Worm (Caenorhabditis elegans) whole organism, late embryonic: ENCODE data around the gene T19D12.1.

Experiments
- ceh-14 ChIP-seq: sonication (generic microtip); optimal IDR thresholded peaks from 2 replicates; lab custom pipeline; 2016; ENCODE audit warnings: missing genotype, missing genetic modification characterization, missing compliant biosample characterization
- ceh-30 ChIP-seq: fragments of 150-350 bp; optimal IDR thresholded peaks from 2 replicates; lab custom pipeline; 2014; ENCODE audit warnings: missing biosample characterization, missing genetic modification characterization
- fax-1 ChIP-seq: sonication (generic microtip); optimal IDR thresholded peaks from 2 replicates; lab custom pipeline; 2016; ENCODE audit warnings: missing genotype, missing genetic modification characterization, missing compliant biosample characterization
- fkh-10 ChIP-seq: fragments of 150-350 bp; optimal IDR thresholded peaks from 2 replicates; lab custom pipeline; 2014; ENCODE audit warnings: missing biosample characterization, missing genetic modification reagents, missing genetic modification characterization
- hlh-30 ChIP-seq: sonication (generic microtip); optimal IDR thresholded peaks from 2 replicates; lab custom pipeline; 2017; ENCODE audit warnings: antibody characterized with exemption, missing genetic modification characterization, missing compliant biosample characterization; ENCODE audit not compliant: insufficient read depth
- hlh-8 ChIP-seq: sonication (generic microtip); optimal IDR thresholded peaks from 2 replicates; lab custom pipeline; 2016; ENCODE audit warnings: missing genotype, missing genetic modification characterization, missing compliant biosample characterization
- madf-2 ChIP-seq: sonication (generic microtip); optimal IDR thresholded peaks from 2 replicates; lab custom pipeline; 2017; ENCODE audit warnings: missing genetic modification characterization, missing compliant biosample characterization
- sox-4 ChIP-seq: sonication (generic microtip); optimal IDR thresholded peaks from 2 replicates; lab custom pipeline; 2017; ENCODE audit warnings: mild to moderate bottlenecking, missing genetic modification characterization, inconsistent platforms, missing compliant biosample characterization
- syd-9 ChIP-seq: sonication (generic microtip); optimal IDR thresholded peaks from 2 replicates; lab custom pipeline; 2016; ENCODE audit warnings: mild to moderate bottlenecking, missing genetic modification characterization, moderate library complexity, missing compliant biosample characterization
- tbx-2 ChIP-seq: sonication (generic microtip); optimal IDR thresholded peaks from 2 replicates; lab custom pipeline; 2016; ENCODE audit warnings: missing genetic modification characterization, missing compliant biosample characterization

ce11 chrII:6646903-6647302 lies 19.8 kb upstream of the T19D12.1 start:
- no peak for TF ChIP-seq fax-1 (tag; lab: Kevin White, UChicago)
- no peak for TF ChIP-seq tbx-2 (tag; lab: Kevin White, UChicago)
- TF ChIP-seq madf-2 (tag; lab: Kevin White, UChicago) = no peak
- no peak for TF ChIP-seq syd-9 (tag; lab: Kevin White, UChicago)
- TF ChIP-seq ceh-30 (tag; lab: Kevin White, UChicago) = no peak
- TF ChIP-seq ceh-14 (tag; lab: Kevin White, UChicago) = no peak
- no peak for TF ChIP-seq hlh-30 (tag; lab: Kevin White, UChicago)
- no peak for TF ChIP-seq fkh-10 (GFP tag; lab: Kevin White, UChicago)
- no peak for TF ChIP-seq sox-4 (tag; lab: Kevin White, UChicago)
- no peak for TF ChIP-seq hlh-8 (tag; lab: Kevin White, UChicago)
